Fruit fly (Drosophila melanogaster) whole organism, adult: Measurements from ENCODE around the gene PolD1.

Experiments
- CG11617 ChIP-seq: fragments of 200-800 bp; sonication (Bioruptor generic); optimal IDR thresholded peaks from 2 replicates; lab custom pipeline; 2017; ENCODE audit warnings: mild to moderate bottlenecking, missing biosample characterization, missing genetic modification reagents, missing genetic modification characterization
- CG12768 ChIP-seq: fragments of 200-800 bp; sonication (Bioruptor generic); optimal IDR thresholded peaks from 2 replicates; lab custom pipeline; 2017; ENCODE audit warnings: missing biosample characterization, missing genetic modification characterization, mild to moderate bottlenecking, moderate library complexity, missing genetic modification reagents
- CG14711 ChIP-seq: fragments of 200-800 bp; sonication (Bioruptor generic); optimal IDR thresholded peaks from 2 replicates; lab custom pipeline; 2018; ENCODE audit warnings: missing biosample characterization, mild to moderate bottlenecking, missing genetic modification characterization, moderate library complexity
- CG1620 ChIP-seq: fragments of 200-800 bp; sonication (Bioruptor generic); optimal IDR thresholded peaks from 2 replicates; lab custom pipeline; 2016; ENCODE audit warnings: missing biosample characterization, missing genetic modification characterization
- CG33017 ChIP-seq: fragments of 200-800 bp; sonication (Bioruptor generic); optimal IDR thresholded peaks from 2 replicates; lab custom pipeline; 2018; ENCODE audit warnings: missing biosample characterization, mild to moderate bottlenecking, missing genetic modification characterization, moderate library complexity
- CG5204 ChIP-seq: fragments of 200-800 bp; sonication (Bioruptor generic); optimal IDR thresholded peaks from 2 replicates; lab custom pipeline; 2016; ENCODE audit warnings: missing biosample characterization, missing genetic modification characterization
- CG7045 ChIP-seq: fragments of 200-800 bp; sonication (Bioruptor generic); optimal IDR thresholded peaks from 2 replicates; lab custom pipeline; 2017; ENCODE audit warnings: missing biosample characterization, mild to moderate bottlenecking, missing genetic modification characterization
- CG7101 ChIP-seq: fragments of 200-800 bp; sonication (Bioruptor generic); optimal IDR thresholded peaks from 2 replicates; lab custom pipeline; 2018; ENCODE audit warnings: missing biosample characterization, mild to moderate bottlenecking, missing genetic modification characterization, moderate library complexity
- Clk ChIP-seq: fragments of 200-800 bp; sonication (Bioruptor generic); optimal IDR thresholded peaks from 2 replicates; lab custom pipeline; 2017; ENCODE audit warnings: missing biosample characterization, missing genetic modification characterization
- Crg-1 ChIP-seq: fragments of 200-800 bp; sonication (Bioruptor generic); optimal IDR thresholded peaks from 2 replicates; lab custom pipeline; 2016; ENCODE audit warnings: missing biosample characterization, missing genetic modification characterization
- Hr96 ChIP-seq: fragments of 200-800 bp; sonication (Bioruptor generic); optimal IDR thresholded peaks from 2 replicates; lab custom pipeline; 2016; ENCODE audit warnings: missing biosample characterization, missing genetic modification characterization
- Mnt ChIP-seq: fragments of 200-800 bp; sonication (Bioruptor generic); optimal IDR thresholded peaks from 2 replicates; lab custom pipeline; 2016; ENCODE audit warnings: missing biosample characterization, mild to moderate bottlenecking, missing genetic modification characterization
- bab1 ChIP-seq: fragments of 200-800 bp; sonication (Bioruptor generic); optimal IDR thresholded peaks from 3 replicates; lab custom pipeline; 2019; ENCODE audit warnings: missing biosample characterization, mild to moderate bottlenecking, missing genetic modification characterization, moderate library complexity
- cic ChIP-seq: fragments of 200-800 bp; sonication (Bioruptor generic); optimal IDR thresholded peaks from 2 replicates; lab custom pipeline; 2017; ENCODE audit warnings: missing biosample characterization, mild to moderate bottlenecking, missing genetic modification characterization, moderate library complexity
- cnc ChIP-seq, 2 experiments: fragments of >200 bp; optimal IDR thresholded peaks; 2 replicates each; lab custom pipeline; 2017
- kay ChIP-seq: fragments of 200-800 bp; sonication (Bioruptor generic); peaks from one replicate; lab custom pipeline; 2016; ENCODE audit warnings: missing biosample characterization, missing genetic modification characterization, borderline replicate concordance
- ovo ChIP-seq: fragments of 200-800 bp; sonication (Bioruptor generic); optimal IDR thresholded peaks from 2 replicates; lab custom pipeline; 2016; ENCODE audit warnings: missing biosample characterization, missing genetic modification characterization
- pad ChIP-seq: fragments of 200-800 bp; sonication (Bioruptor generic); optimal IDR thresholded peaks from 3 replicates; lab custom pipeline; 2017; ENCODE audit warnings: missing biosample characterization, missing genetic modification characterization, mild to moderate bottlenecking, moderate library complexity, missing genetic modification reagents
- tj ChIP-seq: fragments of 200-800 bp; sonication (Bioruptor generic); optimal IDR thresholded peaks from 3 replicates; lab custom pipeline; 2017; ENCODE audit warnings: missing biosample characterization, mild to moderate bottlenecking, missing genetic modification characterization, moderate library complexity
- toe ChIP-seq: fragments of 200-800 bp; sonication (Bioruptor generic); optimal IDR thresholded peaks from 2 replicates; lab custom pipeline; 2016; ENCODE audit warnings: missing biosample characterization, missing genetic modification characterization

PolD1 gene

DNA sequence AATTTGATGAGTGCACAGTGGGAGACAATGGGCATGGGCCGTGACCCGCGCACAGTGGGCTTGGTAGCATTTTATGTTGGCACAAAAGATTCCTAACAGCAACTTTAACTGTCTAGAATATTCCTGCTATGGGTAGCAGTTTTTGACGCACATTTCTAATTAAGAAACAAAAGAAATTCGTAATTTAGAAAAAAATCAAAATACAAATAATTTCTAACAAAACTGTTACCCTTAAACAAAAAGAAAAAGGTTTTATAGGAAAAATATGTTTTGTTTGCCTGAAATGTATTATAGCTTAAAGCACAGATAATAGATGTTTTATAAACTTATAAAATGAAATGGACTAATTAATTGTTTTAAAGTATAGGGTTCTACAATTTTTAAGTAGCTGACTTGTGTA, 29.3 kb upstream of the PolD1 start:
- no peak for TF ChIP-seq Crg-1 (GFP tag; lab: Kevin White, UChicago)
- TF ChIP-seq kay (GFP tag; lab: Kevin White, UChicago), result no peak

DNA sequence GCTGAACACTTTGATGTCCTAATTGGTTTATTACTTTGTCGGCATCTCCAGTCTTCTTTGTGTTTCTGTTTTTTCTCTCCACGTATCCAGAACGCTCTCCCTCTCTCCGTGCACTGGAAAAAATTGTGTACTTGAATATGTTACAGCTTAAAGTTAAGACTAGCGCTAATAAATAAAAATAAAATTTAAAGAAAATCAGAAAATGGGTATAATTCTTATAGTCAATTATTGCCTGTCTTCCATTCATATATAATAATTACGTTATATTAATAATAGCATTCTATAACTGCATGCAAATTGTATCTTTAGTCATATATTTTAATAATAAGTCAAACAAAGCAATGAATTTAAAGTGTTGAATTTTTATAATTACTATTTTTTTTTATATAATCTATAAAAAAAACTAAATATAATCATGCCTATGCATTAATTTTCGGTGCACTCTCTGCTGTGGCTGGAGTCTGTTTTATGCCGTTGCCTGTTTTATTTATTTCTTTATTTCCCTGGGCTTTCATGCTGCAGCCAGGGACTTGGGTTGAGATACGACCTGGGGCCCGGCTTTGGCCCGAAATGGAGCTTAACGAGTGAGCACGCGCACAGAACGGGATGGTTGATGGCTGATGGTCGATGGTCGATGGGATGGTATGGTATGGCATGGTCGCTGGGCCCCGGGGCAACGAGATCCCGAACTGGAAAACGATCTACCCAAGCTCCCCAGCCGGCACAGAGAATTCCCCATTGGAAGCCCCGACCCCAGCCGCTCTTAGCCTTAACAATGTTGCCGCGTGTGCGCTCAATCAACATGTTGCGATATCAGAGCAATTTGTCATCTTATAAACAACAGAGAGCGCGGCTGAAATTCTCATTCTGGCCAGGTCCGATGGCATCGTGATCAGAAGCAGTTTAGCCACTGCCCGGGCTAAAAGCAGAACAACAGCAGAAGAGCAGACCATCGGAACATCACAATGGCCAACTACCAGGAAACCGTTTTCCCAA, 28.4 kb upstream of the PolD1 start:
- TF ChIP-seq CG1620 (GFP tag; lab: Kevin White, UChicago), result no peak
- no peak for TF ChIP-seq Clk (GFP tag; lab: Kevin White, UChicago)
- TF ChIP-seq Crg-1 (GFP tag; lab: Kevin White, UChicago), result no peak
- TF ChIP-seq CG5204 (GFP tag; lab: Kevin White, UChicago), result no peak
- no peak for TF ChIP-seq CG14711
- TF ChIP-seq pad, result no peak
- no peak for TF ChIP-seq toe
- no peak for TF ChIP-seq Mnt (GFP tag; lab: Kevin White, UChicago)
- TF ChIP-seq CG11617 (GFP tag; lab: Kevin White, UChicago), result no peak
- no peak for TF ChIP-seq CG33017 (tag; lab: Kevin White, UChicago)
- TF ChIP-seq ovo, result no peak
- TF ChIP-seq CG7101, result no peak
- TF ChIP-seq tj, result no peak
- no peak for TF ChIP-seq CG7045 (GFP tag; lab: Kevin White, UChicago)
- TF ChIP-seq bab1 (GFP tag; lab: Kevin White, UChicago), result no peak

DNA sequence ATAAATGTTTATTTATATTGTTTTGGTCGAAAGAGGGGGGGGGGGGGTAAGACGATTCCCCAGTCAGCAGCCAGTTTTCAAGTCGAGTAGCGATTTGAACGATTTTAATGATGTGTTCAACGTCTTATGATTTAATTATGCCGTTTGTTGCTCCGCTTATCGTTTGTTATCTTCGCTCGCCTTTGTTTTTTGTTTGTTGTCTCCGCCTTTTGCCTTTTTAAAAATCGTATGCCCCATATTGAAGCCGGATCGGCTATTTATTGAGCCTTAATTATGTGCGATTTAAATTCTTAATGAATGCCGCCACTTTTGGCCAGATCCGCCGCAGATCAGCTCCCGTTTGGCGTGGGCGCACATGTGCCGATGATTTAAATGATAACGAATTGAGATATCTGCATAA, 26.9 kb upstream of the PolD1 start:
- TF ChIP-seq pad (no peak), CG7045 (GFP tag; lab: Kevin White, UChicago) (no peak), ovo (no peak), CG33017 (tag; lab: Kevin White, UChicago) (no peak), CG14711 (no peak), cnc (optimal IDR thresholded peaks at IDR 0.05; lab: Kevin White, UChicago) (no peak), cic (GFP tag; lab: Kevin White, UChicago) (no peak), Hr96 (no peak)

DNA sequence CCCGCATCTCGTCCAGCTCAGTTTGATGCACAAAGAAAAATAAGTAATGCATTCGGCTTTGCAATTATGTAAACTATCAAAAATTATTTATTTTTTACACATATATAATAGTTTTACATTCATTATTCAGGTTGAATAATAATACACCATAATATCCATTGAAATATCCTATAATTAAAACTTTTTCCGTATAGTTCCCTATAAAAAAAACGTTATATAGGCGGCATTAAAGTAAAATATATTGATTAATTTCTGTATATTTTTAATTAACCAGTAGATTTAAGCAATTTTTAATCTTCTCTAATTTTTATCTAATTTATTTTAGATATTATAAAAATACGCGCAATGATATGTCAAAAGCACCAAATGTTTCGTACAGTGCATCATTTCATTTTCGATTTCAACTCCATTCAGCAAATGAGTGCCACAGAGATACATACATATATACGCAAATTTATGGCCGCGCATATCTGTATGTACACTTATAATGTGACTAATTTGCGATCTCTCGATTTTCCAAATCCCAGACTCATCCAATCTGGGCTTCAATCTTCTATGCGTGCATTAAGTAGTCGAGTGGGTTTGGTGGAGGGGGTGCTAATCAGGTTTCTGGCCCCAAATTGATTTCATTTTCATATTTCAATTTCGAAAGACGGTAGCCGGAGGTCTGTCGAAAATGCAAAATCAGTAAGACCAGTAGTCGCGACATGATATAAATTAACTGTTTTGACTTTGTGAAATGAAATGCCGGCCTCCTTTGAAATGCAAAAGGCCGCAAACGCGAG, 25.8 kb upstream of the PolD1 start:
- TF ChIP-seq pad, result no peak
- TF ChIP-seq Crg-1 (GFP tag; lab: Kevin White, UChicago), result no peak
- no peak for TF ChIP-seq CG1620 (GFP tag; lab: Kevin White, UChicago)
- TF ChIP-seq bab1 (GFP tag; lab: Kevin White, UChicago), result no peak
- TF ChIP-seq CG7045 (GFP tag; lab: Kevin White, UChicago), result no peak
- TF ChIP-seq cic (GFP tag; lab: Kevin White, UChicago), result no peak
- TF ChIP-seq Hr96, result no peak
- TF ChIP-seq CG14711, result no peak
- no peak for TF ChIP-seq Clk (GFP tag; lab: Kevin White, UChicago)
- no peak for TF ChIP-seq CG33017 (tag; lab: Kevin White, UChicago)
- no peak for TF ChIP-seq toe
- TF ChIP-seq CG12768 (GFP tag; lab: Kevin White, UChicago), result no peak
- TF ChIP-seq Mnt (GFP tag; lab: Kevin White, UChicago), result no peak
- TF ChIP-seq CG11617 (GFP tag; lab: Kevin White, UChicago), result no peak
- no peak for TF ChIP-seq CG7101
- no peak for TF ChIP-seq ovo
- TF ChIP-seq cnc (optimal IDR thresholded peaks at IDR 0.05; lab: Kevin White, UChicago), result no peak
- TF ChIP-seq tj, result no peak
- TF ChIP-seq CG5204 (GFP tag; lab: Kevin White, UChicago), result no peak

DNA sequence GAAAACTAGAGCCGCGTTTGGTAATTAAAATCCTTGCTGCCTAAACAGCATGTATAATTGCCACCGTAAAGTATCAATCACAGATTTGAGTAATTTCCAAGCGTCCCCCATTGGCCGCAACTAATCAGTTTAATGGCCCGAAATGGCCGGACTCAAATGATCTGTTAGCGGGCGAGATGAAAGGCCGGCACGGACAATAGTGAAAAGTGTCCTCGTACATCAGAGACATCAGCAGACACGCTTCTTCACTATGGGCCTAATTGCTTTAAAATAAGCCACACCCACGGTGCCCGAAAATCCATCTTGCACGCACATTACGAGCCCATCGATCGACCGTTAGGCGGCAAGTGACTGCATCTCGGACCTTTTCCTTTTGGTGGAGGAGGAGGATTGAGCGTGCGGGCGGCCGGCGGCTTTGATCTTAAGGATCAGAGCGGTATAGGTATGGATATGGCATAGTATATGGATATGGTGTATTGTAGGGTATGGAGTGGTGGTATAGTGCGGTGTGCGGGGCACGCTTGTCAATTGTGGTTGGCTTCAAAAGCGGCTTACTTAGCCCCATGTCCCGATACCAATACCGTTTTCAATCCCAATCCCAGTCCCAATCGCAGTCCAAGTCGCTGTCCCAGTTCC, 24.8 kb upstream of the PolD1 start:
- no peak for TF ChIP-seq CG11617 (GFP tag; lab: Kevin White, UChicago)
- no peak for TF ChIP-seq CG33017 (tag; lab: Kevin White, UChicago)
- no peak for TF ChIP-seq CG1620 (GFP tag; lab: Kevin White, UChicago)
- no peak for TF ChIP-seq pad
- TF ChIP-seq kay (GFP tag; lab: Kevin White, UChicago), result no peak
- TF ChIP-seq cnc (optimal IDR thresholded peaks at IDR 0.05; lab: Kevin White, UChicago), result no peak
- TF ChIP-seq CG14711, result no peak
- no peak for TF ChIP-seq Crg-1 (GFP tag; lab: Kevin White, UChicago)
- TF ChIP-seq Mnt (GFP tag; lab: Kevin White, UChicago), result no peak
- no peak for TF ChIP-seq toe
- no peak for TF ChIP-seq cic (GFP tag; lab: Kevin White, UChicago)
